Worm (Caenorhabditis elegans): ENCODE data around the gene egrh-2.

Gene egrh-2

DNA sequence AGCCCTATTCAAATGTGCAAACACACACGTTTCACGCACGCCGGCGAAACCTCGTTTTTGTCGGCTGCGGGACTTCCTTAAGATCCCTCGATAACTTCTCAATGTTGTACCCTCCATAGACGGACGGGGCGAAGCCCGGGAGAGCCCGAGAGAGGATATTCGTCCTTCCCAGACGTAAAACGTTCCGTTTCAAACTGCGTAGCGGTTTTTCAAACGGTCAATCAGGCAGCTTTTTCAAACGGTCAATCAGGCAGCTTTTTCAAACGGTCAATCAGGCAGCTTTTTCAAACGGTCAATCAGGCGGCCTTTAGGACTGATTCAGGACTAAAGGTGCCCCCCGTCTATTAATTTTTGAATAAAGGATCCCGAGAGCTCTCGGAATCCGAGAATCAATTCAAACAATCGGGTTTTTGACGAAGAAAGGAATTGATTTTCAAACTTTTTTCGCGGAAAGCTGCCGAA is 960 bp upstream of the egrh-2 start (continued):
- TF ChIP-seq bed-1 (GFP tag; IDR thresholded peaks at IDR 0.05) (0 out of 2 replicates have a peak, but pooled peaks have one; percentile 54), mel-28 (tag; optimal IDR thresholded peaks at IDR 0.05; ENCODE audit: borderline replicate concordance) (peak; percentile 11), cebp-2 (GFP tag; IDR thresholded peaks at IDR 0.05) (no peak), dox-1 (GFP tag; IDR thresholded peaks at IDR 0.05) (peak; percentile 97), C06A6.2 (GFP tag; conservative IDR thresholded peaks at IDR 0.05) (no peak), lin-54 (GFP tag; optimal IDR thresholded peaks at IDR 0.05) (peak; percentile 89), attf-5 (GFP tag; optimal IDR thresholded peaks at IDR 0.05) (peak; percentile 4), unc-130 (GFP tag; optimal IDR thresholded peaks at IDR 0.05) (peak; percentile 76), lin-26 (GFP tag; IDR thresholded peaks at IDR 0.05) (peak; percentile 93), rcor-1 (GFP tag; IDR thresholded peaks at IDR 0.05) (peak; percentile 84), zim-3 (tag; optimal IDR thresholded peaks at IDR 0.05) (peak; percentile 90), F52B5.7 (tag; optimal IDR thresholded peaks at IDR 0.05) (peak; percentile 90), him-1 (tag; optimal IDR thresholded peaks at IDR 0.05) (peak; percentile 80), ztf-3 (GFP tag; optimal IDR thresholded peaks at IDR 0.05) (no peak), Y67H2A.10 (GFP tag; conservative IDR thresholded peaks at IDR 0.05) (no peak; the same call in 1 of the 2 replicates), pha-4 (tag; optimal IDR thresholded peaks at IDR 0.05) (no peak), attf-3 (GFP tag; conservative IDR thresholded peaks at IDR 0.05) (peak; percentile 75), snpc-4 (GFP tag; optimal IDR thresholded peaks at IDR 0.05) (peak; percentile 97), snpc-4 (tag; optimal IDR thresholded peaks at IDR 0.05) (peak; percentile 97 to 99 (median 98)), F37B4.10 (GFP tag; IDR thresholded peaks at IDR 0.05) (peak; percentile 85; the same call in 1 of the 2 replicates), let-526 (GFP tag; IDR thresholded peaks at IDR 0.05) (no peak), akir-1 (GFP tag; optimal IDR thresholded peaks at IDR 0.05) (no peak), F39B2.1 (GFP tag; IDR thresholded peaks at IDR 0.05) (no peak), lsl-1 (GFP tag; optimal IDR thresholded peaks at IDR 0.05) (peak; percentile 85), ztf-25 (GFP tag; IDR thresholded peaks at IDR 0.05) (no peak), hmg-1.2 (GFP tag; IDR thresholded peaks at IDR 0.05) (peak; percentile 92), T26A5.8 (tag; optimal IDR thresholded peaks at IDR 0.05) (peak; percentile 66), tbp1 (GFP tag; optimal IDR thresholded peaks at IDR 0.05) (peak; percentile 80), nhr-90 (tag; optimal IDR thresholded peaks at IDR 0.05) (peak; percentile 56), rec-8 (tag; optimal IDR thresholded peaks at IDR 0.05) (peak; percentile 20 to 80), zfh-2 (GFP tag; conservative IDR thresholded peaks at IDR 0.05) (no peak; the same call in 1 of the 2 replicates), cebp-1 (GFP tag; IDR thresholded peaks at IDR 0.05) (no peak), cebp-1 (tag; optimal IDR thresholded peaks at IDR 0.05) (peak; percentile 59), tlf-1 (GFP tag; optimal IDR thresholded peaks at IDR 0.05) (peak; percentile 88), F49E8.2 (tag; optimal IDR thresholded peaks at IDR 0.05; ENCODE audit: insufficient read depth) (peak; percentile 98), tbx-9 (tag; optimal IDR thresholded peaks at IDR 0.05; ENCODE audit: borderline replicate concordance) (peak; percentile 10), B0261.1 (tag; optimal IDR thresholded peaks at IDR 0.05) (peak; percentile 24), ceh-79 (tag; optimal IDR thresholded peaks at IDR 0.05) (peak; percentile 79), lag-1 (GFP tag; IDR thresholded peaks at IDR 0.05) (no peak), F57A8.1 (GFP tag; optimal IDR thresholded peaks at IDR 0.05) (no peak), Y53G8AR.9 (GFP tag; conservative IDR thresholded peaks at IDR 0.05) (peak; percentile 41; the same call in 1 of the 2 replicates), let-607 (tag; optimal IDR thresholded peaks at IDR 0.05) (peak in 1 of 2 experiments; percentile 45), nhr-120 (GFP tag; IDR thresholded peaks at IDR 0.05) (no peak), ZK185.1 (tag; optimal IDR thresholded peaks at IDR 0.05; ENCODE audit: poor library complexity, severe bottlenecking) (no peak), xnd-1 (tag; optimal IDR thresholded peaks at IDR 0.05) (peak; percentile 52), ceh-58 (GFP tag; IDR thresholded peaks at IDR 0.05) (0 out of 2 replicates have a peak, but pooled peaks have one; percentile 52), F23B12.7 (tag; optimal IDR thresholded peaks at IDR 0.05; ENCODE audit: insufficient read depth) (peak; percentile 53), madf-10 (tag; optimal IDR thresholded peaks at IDR 0.05) (no peak)
